Fruit fly (Drosophila melanogaster) whole organism, embryonic: ENCODE measurements around the gene ND-MNLL.

Experiments
- Atf3 ChIP-seq: fragments of 200-800 bp; sonication (Bioruptor generic); optimal IDR thresholded peaks from 3 replicates; lab custom pipeline; 2016; ENCODE audit warnings: missing biosample characterization, missing genetic modification characterization
- Blimp-1 ChIP-seq: fragments of 200-800 bp; sonication (Bioruptor generic); optimal IDR thresholded peaks from 3 replicates; lab custom pipeline; 2018; ENCODE audit warnings: missing biosample characterization, missing genetic modification characterization, mild to moderate bottlenecking, moderate library complexity, missing genetic modification reagents
- C15 ChIP-seq: fragments of 200-800 bp; sonication (Bioruptor generic); IDR thresholded peaks from 3 replicates; pipeline ENCODE4 v1.3.6; 2022; ENCODE audit warnings: missing biosample characterization, missing genetic modification characterization
- CG10654 ChIP-seq: fragments of 200-800 bp; sonication (Bioruptor generic); optimal IDR thresholded peaks from 2 replicates; lab custom pipeline; 2016; ENCODE audit warnings: missing biosample characterization, missing genetic modification characterization
- CG11093 ChIP-seq: fragments of 200-800 bp; sonication (Bioruptor generic); IDR thresholded peaks from 3 replicates; pipeline ENCODE4 v1.3.6; 2022; ENCODE audit warnings: missing biosample characterization, missing genetic modification characterization
- CG11247 ChIP-seq: fragments of 200-800 bp; sonication (Bioruptor generic); IDR thresholded peaks from 2 replicates; pipeline ENCODE4 v1.3.6; 2022; ENCODE audit warnings: missing biosample characterization, missing genetic modification characterization
- CG12219 ChIP-seq: fragments of 200-800 bp; sonication (Bioruptor generic); optimal IDR thresholded peaks from 3 replicates; lab custom pipeline; 2018; ENCODE audit warnings: missing biosample characterization, mild to moderate bottlenecking, missing genetic modification characterization
- CG13287 ChIP-seq: fragments of 200-800 bp; sonication (Bioruptor generic); IDR thresholded peaks from 2 replicates; pipeline ENCODE4 v1.3.6; 2022; ENCODE audit warnings: missing biosample characterization, missing genetic modification characterization; ENCODE audit not compliant: partially characterized antibody
- CG13624 ChIP-seq: fragments of 200-800 bp; sonication (Bioruptor generic); optimal IDR thresholded peaks from 2 replicates; lab custom pipeline; 2016; ENCODE audit warnings: missing biosample characterization, missing genetic modification characterization
- CG14014 ChIP-seq: fragments of 200-800 bp; sonication (Bioruptor generic); IDR thresholded peaks from 2 replicates; pipeline ENCODE4 v1.3.6; 2022; ENCODE audit warnings: missing biosample characterization, missing genetic modification characterization
- CG14441 ChIP-seq: fragments of 200-800 bp; sonication (Bioruptor generic); IDR thresholded peaks from 2 replicates; pipeline ENCODE4 v1.3.6; 2022; ENCODE audit warnings: missing biosample characterization, missing genetic modification characterization
- CG15073 ChIP-seq: fragments of 200-800 bp; sonication (Bioruptor generic); optimal IDR thresholded peaks from 2 replicates; lab custom pipeline; 2016; ENCODE audit warnings: missing biosample characterization, missing genetic modification characterization
- CG1529 ChIP-seq: fragments of 200-800 bp; sonication (Bioruptor generic); optimal IDR thresholded peaks from 3 replicates; lab custom pipeline; 2018; ENCODE audit warnings: missing biosample characterization, missing genetic modification characterization
- CG18619 ChIP-seq: fragments of 200-800 bp; sonication (Bioruptor generic); optimal IDR thresholded peaks from 3 replicates; lab custom pipeline; 2017; ENCODE audit warnings: missing biosample characterization, mild to moderate bottlenecking, missing genetic modification characterization
- CG2129 ChIP-seq: fragments of 200-800 bp; sonication (Bioruptor generic); IDR thresholded peaks from 2 replicates; pipeline ENCODE4 v1.3.6; 2022; ENCODE audit warnings: missing biosample characterization, missing genetic modification characterization; ENCODE audit not compliant: partially characterized antibody
- CG2889 ChIP-seq: fragments of 200-800 bp; sonication (Bioruptor generic); IDR thresholded peaks from 3 replicates; pipeline ENCODE4 v1.3.6; 2022; ENCODE audit warnings: missing biosample characterization, missing genetic modification characterization
- CG31365 ChIP-seq: fragments of 200-800 bp; sonication (Bioruptor generic); optimal IDR thresholded peaks from 2 replicates; lab custom pipeline; 2018; ENCODE audit warnings: missing biosample characterization, mild to moderate bottlenecking, missing genetic modification characterization
- CG3407 ChIP-seq: fragments of 200-800 bp; sonication (Bioruptor generic); optimal IDR thresholded peaks from 2 replicates; lab custom pipeline; 2018; ENCODE audit warnings: missing biosample characterization, mild to moderate bottlenecking, missing genetic modification characterization
- CG4328 ChIP-seq: fragments of 200-800 bp; sonication (Bioruptor generic); optimal IDR thresholded peaks from 3 replicates; lab custom pipeline; 2017; ENCODE audit warnings: missing biosample characterization, missing genetic modification reagents, missing genetic modification characterization
- CG8924 ChIP-seq: fragments of 200-800 bp; optimal IDR thresholded peaks from 3 replicates; lab custom pipeline; 2019; ENCODE audit warnings: missing biosample characterization, mild to moderate bottlenecking, missing genetic modification characterization, moderate library complexity
- CG9932 ChIP-seq: fragments of 200-800 bp; sonication (Bioruptor generic); IDR thresholded peaks from 2 replicates; pipeline ENCODE4 v1.3.6; 2022; ENCODE audit warnings: missing biosample characterization, missing genetic modification characterization
- ERR ChIP-seq: fragments of 200-800 bp; sonication (Bioruptor generic); optimal IDR thresholded peaks from 2 replicates; lab custom pipeline; 2016; ENCODE audit warnings: missing biosample characterization, missing genetic modification characterization
- Ets97D ChIP-seq: fragments of 200-800 bp; sonication (Bioruptor generic); optimal IDR thresholded peaks from 3 replicates; lab custom pipeline; 2016; ENCODE audit warnings: missing biosample characterization, missing genetic modification characterization
- HmgD ChIP-seq: fragments of 200-800 bp; sonication (Bioruptor generic); optimal IDR thresholded peaks from 3 replicates; lab custom pipeline; 2016; ENCODE audit warnings: missing biosample characterization, missing genetic modification characterization
- Hr78 ChIP-seq, 2 experiments: fragments of 200-800 bp in 1 of 2; fragments of >200 bp in 1 of 2; sonication (Bioruptor generic) in 1 of 2; optimal IDR thresholded peaks; 2 replicates each; lab custom pipeline; 2017 to 2019; ENCODE audit warnings: missing biosample characterization in 2 of 2, missing genetic modification characterization in 2 of 2, mild to moderate bottlenecking in 1 of 2, moderate library complexity in 1 of 2
- Mad ChIP-seq: fragments of 200-800 bp; sonication (Bioruptor generic); optimal IDR thresholded peaks from 2 replicates; lab custom pipeline; 2016; ENCODE audit warnings: missing biosample characterization, missing genetic modification characterization
- Oaz ChIP-seq: fragments of 200-800 bp; sonication (Bioruptor generic); IDR thresholded peaks from 2 replicates; pipeline ENCODE4 v1.3.6; 2022; ENCODE audit warnings: missing biosample characterization, missing genetic modification characterization
- Optix ChIP-seq: fragments of 200-800 bp; sonication (Bioruptor generic); IDR thresholded peaks from 3 replicates; pipeline ENCODE4 v1.3.6; 2022; ENCODE audit warnings: missing biosample characterization, missing genetic modification characterization
- Poxn ChIP-seq: fragments of 200-800 bp; sonication (Bioruptor generic); IDR thresholded peaks from 2 replicates; pipeline ENCODE4 v1.3.6; 2022; ENCODE audit warnings: missing biosample characterization, missing genetic modification characterization
- Sox100B ChIP-seq: fragments of 200-800 bp; sonication (Bioruptor generic); optimal IDR thresholded peaks from 3 replicates; lab custom pipeline; 2018; ENCODE audit warnings: missing biosample characterization, mild to moderate bottlenecking, missing genetic modification characterization
- Spps ChIP-seq: fragments of 200-800 bp; sonication (Bioruptor generic); optimal IDR thresholded peaks from 2 replicates; lab custom pipeline; 2018; ENCODE audit warnings: missing biosample characterization, mild to moderate bottlenecking, missing genetic modification characterization
- Taf1 ChIP-seq: fragments of 200-800 bp; sonication (Bioruptor generic); IDR thresholded peaks from 2 replicates; pipeline ENCODE4 v1.3.6; 2022; ENCODE audit warnings: missing biosample characterization, missing genetic modification characterization
- Xbp1 ChIP-seq: fragments of 200-800 bp; sonication (Bioruptor generic); optimal IDR thresholded peaks from 3 replicates; lab custom pipeline; 2016; ENCODE audit warnings: missing biosample characterization, mild to moderate bottlenecking, missing genetic modification characterization
- dpn ChIP-seq, 2 experiments: fragments of 200-800 bp; sonication (Bioruptor generic); optimal IDR thresholded peaks; 3 replicates each; lab custom pipeline; 2016; ENCODE audit warnings: missing biosample characterization in 2 of 2, missing genetic modification characterization in 2 of 2
- fd3F ChIP-seq: fragments of 200-800 bp; sonication (Bioruptor generic); optimal IDR thresholded peaks from 2 replicates; lab custom pipeline; 2018; ENCODE audit warnings: missing biosample characterization, mild to moderate bottlenecking, missing genetic modification characterization, moderate library complexity
- gsb-n ChIP-seq: fragments of 200-800 bp; sonication (Bioruptor generic); optimal IDR thresholded peaks from 3 replicates; lab custom pipeline; 2018; ENCODE audit warnings: missing biosample characterization, mild to moderate bottlenecking, missing genetic modification characterization
- insv ChIP-seq, 2 experiments: fragments of 200-800 bp; sonication (Bioruptor generic); optimal IDR thresholded peaks; 3 replicates each; lab custom pipeline; 2016 to 2018; ENCODE audit warnings: missing biosample characterization in 2 of 2, missing genetic modification characterization in 2 of 2
- luna ChIP-seq: fragments of 200-800 bp; sonication (Bioruptor generic); optimal IDR thresholded peaks from 2 replicates; lab custom pipeline; 2016; ENCODE audit warnings: missing biosample characterization, missing genetic modification characterization
- nau ChIP-seq: fragments of 200-800 bp; sonication (Bioruptor generic); optimal IDR thresholded peaks from 3 replicates; lab custom pipeline; 2017; ENCODE audit warnings: missing biosample characterization, mild to moderate bottlenecking, missing genetic modification characterization, missing genetic modification reagents
- oc ChIP-seq: fragments of 200-800 bp; sonication (Bioruptor generic); optimal IDR thresholded peaks from 2 replicates; lab custom pipeline; 2018; ENCODE audit warnings: missing biosample characterization, mild to moderate bottlenecking, missing genetic modification characterization, moderate library complexity
- phol ChIP-seq: fragments of 200-800 bp; sonication (Bioruptor generic); optimal IDR thresholded peaks from 3 replicates; lab custom pipeline; 2018; ENCODE audit warnings: missing biosample characterization, mild to moderate bottlenecking, missing genetic modification characterization, moderate library complexity
- sens ChIP-seq: fragments of 200-800 bp; sonication (Bioruptor generic); peaks from one replicate; lab custom pipeline; 2016; ENCODE audit warnings: missing biosample characterization, missing genetic modification characterization
- sens-2 ChIP-seq: fragments of 200-800 bp; sonication (Bioruptor generic); IDR thresholded peaks from 2 replicates; pipeline ENCODE4 v1.3.6; 2022; ENCODE audit warnings: missing biosample characterization, missing genetic modification characterization
- so ChIP-seq: fragments of 200-800 bp; sonication (Bioruptor generic); IDR thresholded peaks from 3 replicates; pipeline ENCODE4 v1.3.6; 2022; ENCODE audit warnings: missing biosample characterization, missing genetic modification characterization
- sob ChIP-seq: fragments of 200-800 bp; sonication (Bioruptor generic); IDR thresholded peaks from 2 replicates; pipeline ENCODE4 v1.3.6; 2022; ENCODE audit warnings: missing biosample characterization, missing genetic modification characterization
- ssp ChIP-seq: fragments of 200-800 bp; sonication (Bioruptor generic); IDR thresholded peaks from 2 replicates; pipeline ENCODE4 v1.3.6; 2022; ENCODE audit warnings: missing biosample characterization, missing genetic modification characterization
- tgo ChIP-seq: fragments of 200-800 bp; sonication (Bioruptor generic); IDR thresholded peaks from 3 replicates; pipeline ENCODE4 v1.3.6; 2022; ENCODE audit warnings: missing biosample characterization, missing genetic modification characterization
- tin ChIP-seq: fragments of 200-800 bp; sonication (Bioruptor generic); optimal IDR thresholded peaks from 3 replicates; lab custom pipeline; 2016; ENCODE audit warnings: missing biosample characterization, missing genetic modification characterization
- tx ChIP-seq: fragments of 200-800 bp; sonication (Bioruptor generic); optimal IDR thresholded peaks from 2 replicates; lab custom pipeline; 2016; ENCODE audit warnings: missing biosample characterization, missing genetic modification characterization
- vfl ChIP-seq: fragments of 200-800 bp; sonication (Bioruptor generic); optimal IDR thresholded peaks from 2 replicates; lab custom pipeline; 2016; ENCODE audit warnings: missing biosample characterization, missing genetic modification characterization
- vvl ChIP-seq: fragments of 200-800 bp; sonication (Bioruptor generic); IDR thresholded peaks from 2 replicates; pipeline ENCODE4 v1.3.6; 2022; ENCODE audit warnings: missing biosample characterization, missing genetic modification characterization

ND-MNLL gene

DNA sequence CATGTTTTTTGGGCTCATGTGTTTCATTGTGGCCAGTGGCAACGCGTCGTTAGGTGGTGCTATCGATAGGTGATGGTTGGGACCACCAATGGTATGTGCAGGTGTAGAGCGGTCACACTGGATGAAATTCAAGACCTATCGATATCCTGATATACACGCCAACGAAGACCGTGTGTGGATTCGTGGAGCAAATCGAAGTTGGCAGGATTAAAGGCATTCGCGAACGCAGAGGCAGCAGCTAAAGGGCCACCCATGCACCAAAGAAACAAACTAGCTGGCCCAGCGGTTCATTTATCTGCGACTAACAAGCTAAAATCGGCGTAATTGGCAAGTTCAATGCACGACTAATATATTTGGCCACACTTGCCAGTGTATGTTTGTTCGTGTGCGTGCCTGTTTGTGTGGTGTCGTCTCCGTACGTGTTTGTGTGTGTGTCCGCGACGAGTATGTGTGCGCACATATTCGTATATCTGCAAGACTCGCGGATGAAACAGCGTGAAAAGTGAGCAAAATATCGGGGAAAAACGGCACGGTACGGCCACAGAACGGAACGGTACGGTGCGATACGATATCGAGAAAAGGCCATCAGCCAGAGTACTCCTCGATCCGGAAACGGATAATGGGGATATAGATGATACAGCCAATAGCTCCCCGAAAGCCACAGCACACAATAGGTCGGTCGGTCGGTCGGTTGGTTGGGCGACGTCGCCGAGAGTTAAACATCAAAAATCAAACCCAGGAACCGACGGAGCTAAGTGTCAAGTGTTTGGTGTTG lies 42.4 kb upstream of the ND-MNLL start, which contains the start of gene Ubr3 (continued):
- TF ChIP-seq ERR (GFP tag; lab: Kevin White, UChicago) (no peak), HmgD (GFP tag; lab: Kevin White, UChicago) (peak; percentile 51), Poxn (GFP tag; lab: Robert Waterston, UW) (no peak), CG11093 (GFP tag; lab: Robert Waterston, UW) (no peak), Oaz (no peak), CG10654 (GFP tag; lab: Kevin White, UChicago) (no peak), CG2129 (GFP tag; lab: Robert Waterston, UW) (0 out of 2 replicates have a peak, but pooled peaks have one; percentile 30), oc (no peak), vvl (GFP tag; lab: Robert Waterston, UW) (no peak), sens (GFP tag; lab: Kevin White, UChicago) (peak; percentile 60), Spps (tag; lab: Kevin White, UChicago) (no peak), CG3407 (GFP tag; lab: Kevin White, UChicago) (no peak), tx (GFP tag; lab: Kevin White, UChicago) (no peak), C15 (GFP tag; lab: Robert Waterston, UW) (no peak), vfl (no peak), Blimp-1 (GFP tag; lab: Kevin White, UChicago) (no peak), CG13624 (GFP tag; lab: Kevin White, UChicago) (no peak), CG11247 (GFP tag; lab: Robert Waterston, UW) (no peak), Ets97D (GFP tag; lab: Kevin White, UChicago) (peak; percentile 92), CG13287 (GFP tag; lab: Robert Waterston, UW) (peak; percentile 77), CG18619 (GFP tag; lab: Kevin White, UChicago) (no peak), Mad (GFP tag; lab: Kevin White, UChicago) (no peak), tin (no peak), sob (GFP tag; lab: Robert Waterston, UW) (no peak), CG2889 (GFP tag; lab: Robert Waterston, UW) (no peak), Atf3 (no peak), Optix (no peak), so (GFP tag; lab: Robert Waterston, UW) (no peak), nau (GFP tag; lab: Kevin White, UChicago) (no peak), fd3F (GFP tag; lab: Kevin White, UChicago) (no peak), CG15073 (GFP tag; lab: Kevin White, UChicago) (no peak), CG8924 (peak; percentile 19), luna (GFP tag; lab: Kevin White, UChicago) (no peak), ssp (peak; percentile 90), CG12219 (no peak), Xbp1 (GFP tag; lab: Kevin White, UChicago) (no peak), Taf1 (GFP tag; lab: Robert Waterston, UW) (no peak), dpn (GFP tag; optimal IDR thresholded peaks at IDR 0.05; lab: Kevin White, UChicago) (peak in 1 of 2 experiments; percentile 11), Sox100B (GFP tag; lab: Kevin White, UChicago) (no peak), phol (peak; percentile 20), insv (GFP tag; optimal IDR thresholded peaks at IDR 0.05; lab: Kevin White, UChicago) (peak in 1 of 2 experiments; percentile 13), CG14441 (GFP tag; lab: Robert Waterston, UW) (no peak), CG4328 (GFP tag; lab: Kevin White, UChicago) (no peak), gsb-n (tag; lab: Kevin White, UChicago) (no peak), sens-2 (no peak), CG31365 (tag; lab: Kevin White, UChicago) (no peak), CG14014 (no peak), CG9932 (peak; percentile 44), tgo (no peak), Hr78 (GFP tag; optimal IDR thresholded peaks at IDR 0.05; lab: Kevin White, UChicago) (no peak), CG1529 (GFP tag; lab: Kevin White, UChicago) (no peak)
